Worm (Caenorhabditis elegans) whole organism, L1 larva: ENCODE results near the gene str-182.

ENCODE experiments used
- C16A3.4 ChIP-seq: fragments of 150-350 bp; optimal IDR thresholded peaks from 2 replicates; lab custom pipeline; 2014; ENCODE audit warnings: missing biosample characterization, missing genetic modification characterization
- F16B12.6 ChIP-seq: fragments of 150-350 bp; optimal IDR thresholded peaks from 2 replicates; lab custom pipeline; 2014; ENCODE audit warnings: missing biosample characterization, missing genetic modification characterization
- Y116A8C.19 ChIP-seq: sonication (generic microtip); optimal IDR thresholded peaks from 2 replicates; lab custom pipeline; 2016; ENCODE audit warnings: missing compliant biosample characterization, missing genetic modification characterization, borderline replicate concordance
- ama-1 ChIP-seq: fragments of 150-350 bp; optimal IDR thresholded peaks from 2 replicates; lab custom pipeline; 2014
- ceh-63 ChIP-seq: fragments of 200-800 bp; sonication (Bioruptor generic); optimal IDR thresholded peaks from 2 replicates; lab custom pipeline; 2018; ENCODE audit warnings: mild to moderate bottlenecking, missing genetic modification characterization, missing compliant biosample characterization
- ceh-8 ChIP-seq: fragments of 200-800 bp; sonication (Bioruptor generic); optimal IDR thresholded peaks from 2 replicates; lab custom pipeline; 2018; ENCODE audit warnings: mild to moderate bottlenecking, missing genetic modification characterization, moderate library complexity, missing compliant biosample characterization
- ceh-88 ChIP-seq: fragments of 200-800 bp; sonication (Bioruptor generic); IDR thresholded peaks from 2 replicates; pipeline ENCODE4 v1.3.6; 2022; ENCODE audit warnings: missing genetic modification characterization, missing compliant biosample characterization
- ces-1 ChIP-seq: fragments of 150-350 bp; optimal IDR thresholded peaks from 2 replicates; lab custom pipeline; 2014; ENCODE audit warnings: missing biosample characterization, missing genetic modification reagents, missing genetic modification characterization
- dsc-1 ChIP-seq: sonication (generic microtip); optimal IDR thresholded peaks from 2 replicates; lab custom pipeline; 2016; ENCODE audit warnings: mild to moderate bottlenecking, missing genetic modification characterization, missing compliant biosample characterization
- efl-1 ChIP-seq, 4 experiments: fragments of 150-350 bp; optimal IDR thresholded peaks in 3 of 4; peaks in 1 of 4; 1 replicate in 1 of 4; 2 replicates in 3 of 4; lab custom pipeline; 2014; ENCODE audit warnings: missing biosample characterization in 2 of 4, missing genetic modification characterization in 2 of 4, missing genetic modification reagents in 2 of 4
- efl-3 ChIP-seq: fragments of 200-800 bp; sonication (Bioruptor generic); optimal IDR thresholded peaks from 2 replicates; lab custom pipeline; 2018; ENCODE audit warnings: mild to moderate bottlenecking, missing genetic modification characterization, missing compliant biosample characterization
- egl-27 ChIP-seq, 2 experiments: fragments of 150-350 bp in 1 of 2; sonication (generic microtip); optimal IDR thresholded peaks; 3 replicates each; lab custom pipeline; 2017 to 2018; ENCODE audit warnings: missing biosample characterization in 2 of 2, missing genetic modification characterization in 2 of 2, missing genetic modification reagents in 2 of 2
- elt-2 ChIP-seq: sonication (generic microtip); optimal IDR thresholded peaks from 2 replicates; lab custom pipeline; 2016; ENCODE audit warnings: missing genetic modification characterization, mild to moderate bottlenecking, inconsistent platforms, missing compliant biosample characterization, missing genetic modification reagents
- ets-5 ChIP-seq: fragments of 200-800 bp; sonication (Bioruptor generic); IDR thresholded peaks from 2 replicates; pipeline ENCODE4 v1.3.6; 2022; ENCODE audit warnings: missing genetic modification characterization, missing compliant biosample characterization
- fkh-4 ChIP-seq: sonication (generic microtip); optimal IDR thresholded peaks from 2 replicates; lab custom pipeline; 2016; ENCODE audit warnings: missing compliant biosample characterization, missing genetic modification characterization, borderline replicate concordance
- fkh-8 ChIP-seq: sonication (generic microtip); optimal IDR thresholded peaks from 2 replicates; lab custom pipeline; 2016; ENCODE audit warnings: mild to moderate bottlenecking, missing genetic modification characterization, missing compliant biosample characterization
- hlh-17 ChIP-seq: fragments of 200-800 bp; sonication (Bioruptor generic); optimal IDR thresholded peaks from 2 replicates; lab custom pipeline; 2018; ENCODE audit warnings: missing genetic modification characterization, mild to moderate bottlenecking, missing compliant biosample characterization, moderate library complexity, borderline replicate concordance
- irx-1 ChIP-seq: sonication (generic microtip); optimal IDR thresholded peaks from 2 replicates; lab custom pipeline; 2016; ENCODE audit warnings: missing genetic modification characterization, missing compliant biosample characterization
- isw-1 ChIP-seq: fragments of 200-800 bp; sonication (Bioruptor generic); IDR thresholded peaks from 2 replicates; pipeline ENCODE4 v1.3.6; 2022; ENCODE audit warnings: missing genetic modification characterization, missing compliant biosample characterization
- lin-14 ChIP-seq: fragments of 200-800 bp; sonication (Bioruptor generic); optimal IDR thresholded peaks from 2 replicates; lab custom pipeline; 2018; ENCODE audit warnings: mild to moderate bottlenecking, missing genetic modification characterization, moderate library complexity, missing compliant biosample characterization
- lir-3 ChIP-seq: sonication (generic microtip); optimal IDR thresholded peaks from 2 replicates; lab custom pipeline; 2016; ENCODE audit warnings: mild to moderate bottlenecking, missing genetic modification characterization, moderate library complexity, missing compliant biosample characterization; ENCODE audit not compliant: poor library complexity
- mef-2 ChIP-seq: fragments of 150-350 bp; optimal IDR thresholded peaks from 2 replicates; lab custom pipeline; 2014; ENCODE audit warnings: missing biosample characterization, missing genetic modification characterization
- mep-1 ChIP-seq: fragments of 150-350 bp; optimal IDR thresholded peaks from 2 replicates; lab custom pipeline; 2014; ENCODE audit warnings: missing biosample characterization, missing genetic modification characterization
- nhr-11 ChIP-seq: fragments of 150-350 bp; optimal IDR thresholded peaks from 2 replicates; lab custom pipeline; 2014; ENCODE audit warnings: missing biosample characterization, missing genetic modification characterization
- nhr-12 ChIP-seq: sonication (generic microtip); optimal IDR thresholded peaks from 2 replicates; lab custom pipeline; 2017; ENCODE audit warnings: missing biosample characterization, missing genetic modification characterization
- nhr-20 ChIP-seq: sonication (generic microtip); optimal IDR thresholded peaks from 2 replicates; lab custom pipeline; 2016; ENCODE audit warnings: mild to moderate bottlenecking, missing genetic modification characterization, missing compliant biosample characterization
- nhr-47 ChIP-seq: sonication (generic microtip); optimal IDR thresholded peaks from 2 replicates; lab custom pipeline; 2016; ENCODE audit warnings: mild to moderate bottlenecking, missing genetic modification characterization, moderate library complexity, missing compliant biosample characterization
- nhr-71 ChIP-seq: sonication (generic microtip); optimal IDR thresholded peaks from 2 replicates; lab custom pipeline; 2016; ENCODE audit warnings: mild to moderate bottlenecking, missing genetic modification characterization, moderate library complexity, missing compliant biosample characterization
- nhr-76 ChIP-seq: sonication (generic microtip); optimal IDR thresholded peaks from 2 replicates; lab custom pipeline; 2017; ENCODE audit warnings: missing biosample characterization, missing genetic modification characterization
- nhr-84 ChIP-seq: sonication (generic microtip); optimal IDR thresholded peaks from 2 replicates; lab custom pipeline; 2017; ENCODE audit warnings: missing biosample characterization, missing genetic modification characterization
- nhr-85 ChIP-seq: sonication (generic microtip); peaks from one replicate; lab custom pipeline; 2016; ENCODE audit warnings: missing genetic modification characterization, inconsistent platforms, missing compliant biosample characterization
- pax-3 ChIP-seq: fragments of 200-800 bp; sonication (Bioruptor generic); optimal IDR thresholded peaks from 2 replicates; lab custom pipeline; 2018; ENCODE audit warnings: mild to moderate bottlenecking, missing genetic modification characterization, moderate library complexity, missing compliant biosample characterization
- pqm-1 ChIP-seq: sonication (generic microtip); optimal IDR thresholded peaks from 3 replicates; lab custom pipeline; 2017; ENCODE audit warnings: missing biosample characterization, missing genetic modification characterization
- rnt-1 ChIP-seq: sonication (generic microtip); optimal IDR thresholded peaks from 2 replicates; lab custom pipeline; 2016; ENCODE audit warnings: mild to moderate bottlenecking, missing genetic modification characterization, moderate library complexity, missing compliant biosample characterization
- sptf-1 ChIP-seq: fragments of 150-350 bp; optimal IDR thresholded peaks from 2 replicates; lab custom pipeline; 2014; ENCODE audit warnings: missing biosample characterization, missing genetic modification characterization
- sup-37 ChIP-seq: fragments of 200-800 bp; sonication (Bioruptor generic); optimal IDR thresholded peaks from 2 replicates; lab custom pipeline; 2018; ENCODE audit warnings: mild to moderate bottlenecking, missing genetic modification characterization, missing compliant biosample characterization
- tbx-2 ChIP-seq: sonication (generic microtip); optimal IDR thresholded peaks from 2 replicates; lab custom pipeline; 2016; ENCODE audit warnings: missing genetic modification characterization, missing compliant biosample characterization
- unc-30 ChIP-seq: sonication (generic microtip); optimal IDR thresholded peaks from 2 replicates; lab custom pipeline; 2017; ENCODE audit warnings: missing biosample characterization, missing genetic modification characterization
- unc-86 ChIP-seq: sonication (generic microtip); optimal IDR thresholded peaks from 2 replicates; lab custom pipeline; 2016; ENCODE audit warnings: missing genetic modification characterization, missing compliant biosample characterization
- xbp-1 ChIP-seq: sonication (generic microtip); optimal IDR thresholded peaks from 2 replicates; lab custom pipeline; 2016; ENCODE audit warnings: missing genetic modification characterization, missing compliant biosample characterization
- ztf-4 ChIP-seq: fragments of 150-350 bp; optimal IDR thresholded peaks from 2 replicates; lab custom pipeline; 2014; ENCODE audit warnings: missing biosample characterization, missing genetic modification characterization

str-182 gene

DNA sequence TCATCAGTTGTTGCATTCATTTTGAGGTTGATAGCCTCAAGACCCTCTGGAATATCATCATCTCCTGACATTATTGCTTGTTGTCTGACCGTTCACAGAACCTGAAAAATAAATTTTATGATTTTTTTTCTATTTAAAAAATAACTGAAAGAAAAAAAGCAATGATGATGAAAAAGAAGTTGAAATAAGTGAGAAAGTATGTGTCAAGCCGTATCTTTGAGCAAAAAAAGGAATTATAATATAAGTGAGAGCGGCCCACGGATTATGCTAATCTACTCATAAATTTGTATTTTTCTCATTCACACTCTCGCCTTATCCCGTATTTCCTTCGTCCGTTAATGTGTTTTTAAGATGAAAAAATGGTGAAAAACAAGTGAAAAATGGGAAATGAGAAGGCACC lies 37.0 kb upstream of the str-182 start, which contains the start of gene ric-4:
TSS of gene ric-4 (minus strand) at position 101 of the 400 bp plus-strand sequence.
- TF ChIP-seq dsc-1 (tag; lab: Kevin White, UChicago) (peak; percentile 14), Y116A8C.19 (no peak)
- TF ChIP-seq, all 84 proteins: peak for 1

DNA sequence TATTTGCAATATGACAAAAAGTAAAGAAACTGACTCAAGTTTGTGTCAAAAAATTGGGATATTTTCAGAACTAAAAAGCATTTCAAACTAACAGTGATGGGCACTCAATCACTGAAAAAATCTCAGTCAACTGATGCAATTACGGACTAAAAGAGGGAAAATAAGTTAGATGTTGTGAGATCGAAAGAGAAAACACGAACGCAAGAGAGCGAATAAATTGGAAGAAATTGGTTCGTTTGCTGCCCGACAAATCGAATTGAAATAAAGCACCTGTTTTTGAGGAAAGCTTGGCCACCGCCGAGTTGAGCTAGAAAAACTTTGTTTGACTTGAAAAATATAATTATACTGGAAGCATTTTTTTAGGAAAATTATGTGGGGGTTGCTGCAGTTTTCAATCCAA lies 32.8 kb upstream of the str-182 start:
- no peak for TF ChIP-seq fkh-4 (tag; lab: Kevin White, UChicago)
- TF ChIP-seq pqm-1 (tag; lab: Kevin White, UChicago): no peak
- TF ChIP-seq C16A3.4 (tag; lab: Kevin White, UChicago): no peak
- no peak for TF ChIP-seq ama-1 (lab: Kevin White, UChicago)
- TF ChIP-seq unc-30 (tag; lab: Kevin White, UChicago): no peak
- no peak for TF ChIP-seq xbp-1
- TF ChIP-seq tbx-2: no peak
- no peak for TF ChIP-seq rnt-1
- TF ChIP-seq hlh-17 (GFP tag; lab: Kevin White, UChicago): no peak
- TF ChIP-seq, all 84 proteins: peak for 0

DNA sequence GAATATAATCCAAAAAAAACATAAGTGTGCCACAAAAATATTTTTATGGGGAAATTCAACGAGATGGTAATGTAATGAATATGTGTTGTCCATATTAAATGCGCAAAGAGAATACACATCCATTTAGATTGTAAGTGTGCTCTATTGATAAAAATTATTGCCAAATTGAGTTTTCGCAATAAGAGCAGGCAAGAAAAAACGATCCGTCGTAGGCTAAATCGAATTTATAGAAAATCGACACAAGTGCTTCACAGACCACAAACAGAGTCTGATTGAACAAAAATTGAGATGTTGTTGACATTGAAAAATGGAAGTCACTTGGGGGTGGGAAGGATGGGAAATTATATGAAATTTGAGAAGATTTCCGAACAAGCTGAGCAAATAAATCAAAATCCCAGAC lies 31.8 kb upstream of the str-182 start:
- no peak for TF ChIP-seq nhr-20
- no peak for TF ChIP-seq efl-1 (optimal IDR thresholded peaks at IDR 0.05; lab: Kevin White, UChicago)
- no peak for TF ChIP-seq efl-1 (GFP tag; optimal IDR thresholded peaks at IDR 0.05 in 1 of 2; lab: Kevin White, UChicago)
- TF ChIP-seq sup-37: no peak
- TF ChIP-seq Y116A8C.19: no peak
- TF ChIP-seq isw-1 (GFP tag; lab: Robert Waterston, UW): no peak
- TF ChIP-seq hlh-17 (GFP tag; lab: Kevin White, UChicago): no peak
- no peak for TF ChIP-seq nhr-84 (tag; lab: Kevin White, UChicago)
- peak; percentile 18 for TF ChIP-seq nhr-71 (tag; lab: Kevin White, UChicago)
- TF ChIP-seq lin-14 (GFP tag; lab: Kevin White, UChicago): peak; percentile 56
- no peak for TF ChIP-seq nhr-11
- TF ChIP-seq unc-30 (tag; lab: Kevin White, UChicago): no peak
- TF ChIP-seq mep-1 (tag; lab: Kevin White, UChicago): no peak
- peak; percentile 10 for TF ChIP-seq ces-1
- peak; percentile 6 for TF ChIP-seq nhr-47 (tag; lab: Kevin White, UChicago)
- TF ChIP-seq lir-3 (tag; lab: Kevin White, UChicago): no peak
- TF ChIP-seq unc-86 (tag; lab: Kevin White, UChicago): no peak
- no peak for TF ChIP-seq irx-1 (tag; lab: Kevin White, UChicago)
- TF ChIP-seq sptf-1 (tag; lab: Kevin White, UChicago): no peak

DNA sequence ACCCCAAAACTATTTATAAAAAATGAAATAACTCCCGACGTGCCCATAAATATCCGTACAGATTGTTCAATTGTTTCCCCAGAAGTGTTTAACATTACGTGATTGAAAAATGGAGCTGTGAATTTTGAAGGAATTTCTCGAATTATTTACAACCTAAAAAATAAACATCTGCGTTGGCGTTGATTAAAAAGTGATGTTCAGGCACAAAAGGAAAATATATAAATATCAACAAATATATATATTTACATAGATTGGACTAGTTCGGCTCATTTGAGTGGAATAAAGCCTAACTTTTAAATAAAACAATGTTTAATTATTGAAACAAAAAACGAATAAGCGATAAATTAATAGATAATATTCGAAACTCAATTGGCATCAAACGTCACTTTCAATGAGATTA lies 27.2 kb upstream of the str-182 start, which contains the start of gene sri-18:
TSS of gene sri-18 (minus strand) at position 101 of the 400 bp plus-strand sequence.
- TF ChIP-seq egl-27 (tag; optimal IDR thresholded peaks at IDR 0.05; lab: Kevin White, UChicago) (no peak), isw-1 (GFP tag; lab: Robert Waterston, UW) (no peak), ceh-63 (GFP tag; lab: Kevin White, UChicago) (no peak), mef-2 (tag; lab: Kevin White, UChicago) (no peak), nhr-76 (tag; lab: Kevin White, UChicago) (no peak), pax-3 (tag; lab: Kevin White, UChicago) (no peak), elt-2 (tag; lab: Kevin White, UChicago) (no peak), efl-3 (GFP tag; lab: Kevin White, UChicago) (no peak), ces-1 (no peak), ets-5 (GFP tag; lab: Robert Waterston, UW) (no peak), F16B12.6 (tag; lab: Kevin White, UChicago) (no peak), ceh-8 (GFP tag; lab: Kevin White, UChicago) (no peak), irx-1 (tag; lab: Kevin White, UChicago) (no peak), nhr-12 (no peak), ceh-88 (GFP tag; lab: Robert Waterston, UW) (no peak), nhr-85 (tag; lab: Kevin White, UChicago) (no peak), xbp-1 (no peak), fkh-8 (tag; lab: Kevin White, UChicago) (no peak), ztf-4 (tag; lab: Kevin White, UChicago) (no peak)
